Fruit fly (Drosophila melanogaster) whole organism, prepupa: ENCODE results near the gene CG2841.

Source experiments
- Blimp-1 ChIP-seq: fragments of 200-800 bp; sonication (Bioruptor generic); optimal IDR thresholded peaks from 3 replicates; lab custom pipeline; 2017; ENCODE audit warnings: missing biosample characterization, missing genetic modification characterization, mild to moderate bottlenecking, moderate library complexity, missing genetic modification reagents
- CG10631 ChIP-seq: fragments of 200-800 bp; sonication (Bioruptor generic); optimal IDR thresholded peaks from 2 replicates; lab custom pipeline; 2016; ENCODE audit warnings: missing biosample characterization, missing genetic modification characterization
- CG11762 ChIP-seq: fragments of 200-800 bp; sonication (Bioruptor generic); optimal IDR thresholded peaks from 3 replicates; lab custom pipeline; 2016; ENCODE audit warnings: missing biosample characterization, missing genetic modification characterization; ENCODE audit not compliant: insufficient read depth
- CG11902 ChIP-seq: fragments of 200-800 bp; sonication (Bioruptor generic); optimal IDR thresholded peaks from 3 replicates; lab custom pipeline; 2016; ENCODE audit warnings: missing biosample characterization, missing genetic modification characterization
- CG1621 ChIP-seq: fragments of 200-800 bp; sonication (Bioruptor generic); optimal IDR thresholded peaks from 3 replicates; lab custom pipeline; 2018; ENCODE audit warnings: missing biosample characterization, mild to moderate bottlenecking, missing genetic modification characterization
- CG16779 ChIP-seq: fragments of 200-800 bp; sonication (Bioruptor generic); optimal IDR thresholded peaks from 3 replicates; lab custom pipeline; 2017; ENCODE audit warnings: missing biosample characterization, mild to moderate bottlenecking, missing genetic modification characterization
- CG3032 ChIP-seq: fragments of 200-800 bp; optimal IDR thresholded peaks from 2 replicates; lab custom pipeline; 2019; ENCODE audit warnings: missing biosample characterization, mild to moderate bottlenecking, missing genetic modification characterization, moderate library complexity
- CG31627 ChIP-seq: fragments of 200-800 bp; sonication (Bioruptor generic); optimal IDR thresholded peaks from 3 replicates; lab custom pipeline; 2016; ENCODE audit warnings: missing biosample characterization, missing genetic modification characterization
- CG3919 ChIP-seq: fragments of 200-800 bp; sonication (Bioruptor generic); optimal IDR thresholded peaks from 3 replicates; lab custom pipeline; 2016; ENCODE audit warnings: missing biosample characterization, missing genetic modification characterization
- CG6163 ChIP-seq: fragments of 200-800 bp; sonication (Bioruptor generic); IDR thresholded peaks from 3 replicates; pipeline ENCODE4 v1.3.6; 2022; ENCODE audit warnings: missing biosample characterization, missing genetic modification characterization
- CG6276 ChIP-seq: fragments of 200-800 bp; sonication (Bioruptor generic); optimal IDR thresholded peaks from 2 replicates; lab custom pipeline; 2017; ENCODE audit warnings: missing biosample characterization, mild to moderate bottlenecking, missing genetic modification characterization
- CG6792 ChIP-seq: fragments of 200-800 bp; sonication (Bioruptor generic); optimal IDR thresholded peaks from 3 replicates; lab custom pipeline; 2016; ENCODE audit warnings: missing biosample characterization, missing genetic modification characterization
- CG6808 ChIP-seq: fragments of 200-800 bp; sonication (Bioruptor generic); optimal IDR thresholded peaks from 3 replicates; lab custom pipeline; 2017; ENCODE audit warnings: missing biosample characterization, missing genetic modification characterization, mild to moderate bottlenecking, moderate library complexity, missing genetic modification reagents
- CG6854 ChIP-seq: fragments of 200-800 bp; sonication (Bioruptor generic); optimal IDR thresholded peaks from 2 replicates; lab custom pipeline; 2017; ENCODE audit warnings: missing biosample characterization, mild to moderate bottlenecking, missing genetic modification characterization
- CG7368 ChIP-seq: fragments of 200-800 bp; sonication (Bioruptor generic); optimal IDR thresholded peaks from 3 replicates; lab custom pipeline; 2016; ENCODE audit warnings: missing biosample characterization, missing genetic modification characterization
- CG8119 ChIP-seq: fragments of 200-800 bp; sonication (Bioruptor generic); IDR thresholded peaks from 3 replicates; pipeline ENCODE4 v1.3.6; 2022; ENCODE audit warnings: missing biosample characterization, missing genetic modification characterization
- CG8319 ChIP-seq: fragments of 200-800 bp; sonication (Bioruptor generic); optimal IDR thresholded peaks from 3 replicates; lab custom pipeline; 2016; ENCODE audit warnings: missing biosample characterization, missing genetic modification characterization
- CG8632 ChIP-seq: fragments of 200-800 bp; sonication (Bioruptor generic); optimal IDR thresholded peaks from 3 replicates; lab custom pipeline; 2016; ENCODE audit warnings: missing biosample characterization, missing genetic modification characterization
- CG9139 ChIP-seq: fragments of 200-800 bp; sonication (Bioruptor generic); optimal IDR thresholded peaks from 3 replicates; lab custom pipeline; 2017; ENCODE audit warnings: missing biosample characterization, mild to moderate bottlenecking, missing genetic modification characterization
- Eip75B ChIP-seq: fragments of 200-800 bp; sonication (Bioruptor generic); optimal IDR thresholded peaks from 3 replicates; lab custom pipeline; 2016; ENCODE audit warnings: missing biosample characterization, missing genetic modification characterization
- Eip78C ChIP-seq: fragments of 200-800 bp; sonication (Bioruptor generic); peaks from one replicate; lab custom pipeline; 2016; ENCODE audit warnings: missing biosample characterization, missing genetic modification characterization
- Eip93F ChIP-seq: fragments of 200-800 bp; sonication (Bioruptor generic); optimal IDR thresholded peaks from 2 replicates; lab custom pipeline; 2016; ENCODE audit warnings: missing biosample characterization, mild to moderate bottlenecking, missing genetic modification characterization
- Ets21C ChIP-seq: fragments of 200-800 bp; sonication (Bioruptor generic); optimal IDR thresholded peaks from 3 replicates; lab custom pipeline; 2016; ENCODE audit warnings: missing biosample characterization, missing genetic modification characterization
- Hr38 ChIP-seq: sonication (Bioruptor generic); optimal IDR thresholded peaks from 2 replicates; lab custom pipeline; 2016; ENCODE audit warnings: missing biosample characterization, missing genetic modification characterization
- Hr39 ChIP-seq: fragments of 200-800 bp; sonication (Bioruptor generic); optimal IDR thresholded peaks from 2 replicates; lab custom pipeline; 2016; ENCODE audit warnings: missing biosample characterization, missing genetic modification characterization
- Hr4 ChIP-seq: fragments of 200-800 bp; sonication (Bioruptor generic); optimal IDR thresholded peaks from 3 replicates; lab custom pipeline; 2016; ENCODE audit warnings: missing biosample characterization, missing genetic modification characterization
- Lpt ChIP-seq: fragments of 200-800 bp; sonication (Bioruptor generic); optimal IDR thresholded peaks from 3 replicates; lab custom pipeline; 2016; ENCODE audit warnings: missing biosample characterization, missing genetic modification characterization
- Met ChIP-seq: fragments of 200-800 bp; sonication (Bioruptor generic); optimal IDR thresholded peaks from 3 replicates; lab custom pipeline; 2016; ENCODE audit warnings: missing biosample characterization, missing genetic modification characterization
- OdsH ChIP-seq: fragments of 200-800 bp; sonication (Bioruptor generic); optimal IDR thresholded peaks from 3 replicates; lab custom pipeline; 2016; ENCODE audit warnings: missing biosample characterization, missing genetic modification characterization
- Sox102F ChIP-seq: fragments of 200-800 bp; sonication (Bioruptor generic); optimal IDR thresholded peaks from 2 replicates; lab custom pipeline; 2016; ENCODE audit warnings: missing biosample characterization, mild to moderate bottlenecking, missing genetic modification characterization
- Sox14 ChIP-seq: fragments of 200-800 bp; sonication (Bioruptor generic); optimal IDR thresholded peaks from 3 replicates; lab custom pipeline; 2016; ENCODE audit warnings: missing biosample characterization, missing genetic modification characterization
- Sox15 ChIP-seq: fragments of 200-800 bp; sonication (Bioruptor generic); optimal IDR thresholded peaks from 3 replicates; lab custom pipeline; 2016; ENCODE audit warnings: missing biosample characterization, missing genetic modification characterization
- achi ChIP-seq: fragments of 200-800 bp; sonication (Bioruptor generic); optimal IDR thresholded peaks from 3 replicates; lab custom pipeline; 2016; ENCODE audit warnings: missing biosample characterization, missing genetic modification characterization
- dac ChIP-seq: fragments of 200-800 bp; sonication (Bioruptor generic); optimal IDR thresholded peaks from 2 replicates; lab custom pipeline; 2017; ENCODE audit warnings: missing biosample characterization, mild to moderate bottlenecking, missing genetic modification characterization
- dsx ChIP-seq: fragments of 200-800 bp; optimal IDR thresholded peaks from 3 replicates; lab custom pipeline; 2019; ENCODE audit warnings: missing biosample characterization, mild to moderate bottlenecking, missing genetic modification characterization, moderate library complexity; ENCODE audit not compliant: poor library complexity, severe bottlenecking
- eg ChIP-seq: fragments of 200-800 bp; sonication (Bioruptor generic); IDR thresholded peaks from 3 replicates; pipeline ENCODE4 v1.3.6; 2022; ENCODE audit warnings: missing biosample characterization, missing genetic modification characterization
- esn ChIP-seq: fragments of 200-800 bp; sonication (Bioruptor generic); optimal IDR thresholded peaks from 2 replicates; lab custom pipeline; 2016; ENCODE audit warnings: missing biosample characterization, mild to moderate bottlenecking, missing genetic modification characterization, moderate library complexity
- fd59A ChIP-seq: fragments of 200-800 bp; sonication (Bioruptor generic); optimal IDR thresholded peaks from 2 replicates; lab custom pipeline; 2017; ENCODE audit warnings: missing biosample characterization, mild to moderate bottlenecking, missing genetic modification characterization, missing genetic modification reagents
- fkh ChIP-seq: fragments of 200-800 bp; sonication (Bioruptor generic); optimal IDR thresholded peaks from 3 replicates; lab custom pipeline; 2017; ENCODE audit warnings: missing biosample characterization, mild to moderate bottlenecking, missing genetic modification characterization, moderate library complexity
- lz ChIP-seq: fragments of 200-800 bp; sonication (Bioruptor generic); optimal IDR thresholded peaks from 3 replicates; lab custom pipeline; 2016; ENCODE audit warnings: missing biosample characterization, missing genetic modification characterization
- net ChIP-seq: fragments of 200-800 bp; sonication (Bioruptor generic); optimal IDR thresholded peaks from 3 replicates; lab custom pipeline; 2016; ENCODE audit warnings: missing biosample characterization, missing genetic modification characterization
- pdm3 ChIP-seq: fragments of 200-800 bp; sonication (Bioruptor generic); optimal IDR thresholded peaks from 3 replicates; lab custom pipeline; 2016; ENCODE audit warnings: missing biosample characterization, missing genetic modification characterization
- svp ChIP-seq: fragments of 200-800 bp; sonication (Bioruptor generic); peaks from one replicate; lab custom pipeline; 2016; ENCODE audit warnings: missing biosample characterization, missing genetic modification characterization
- topi ChIP-seq: fragments of 200-800 bp; sonication (Bioruptor generic); optimal IDR thresholded peaks from 3 replicates; lab custom pipeline; 2016; ENCODE audit warnings: missing biosample characterization, missing genetic modification characterization

The CG2841 gene

DNA sequence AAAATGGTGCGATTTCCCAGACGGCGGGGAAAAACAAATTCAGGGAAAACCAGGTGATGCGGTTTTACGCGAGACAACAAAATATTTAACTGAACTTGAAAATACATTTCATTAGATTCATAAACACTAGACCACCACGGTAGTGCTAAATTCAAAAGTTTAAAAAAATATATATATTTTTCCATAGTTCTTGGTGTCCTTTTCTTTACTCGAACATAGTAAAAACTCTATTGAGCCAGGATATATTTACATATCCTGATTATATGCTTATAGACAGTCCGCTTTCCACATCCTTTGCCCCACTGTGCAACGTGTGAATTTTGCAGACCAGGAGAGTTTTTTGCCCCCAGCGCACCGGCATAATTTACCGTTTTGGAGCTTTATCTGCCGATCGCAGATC is 751 bp downstream of the CG2841 start (continued):
- TF ChIP-seq svp = peak; percentile 90
- TF ChIP-seq CG11762 = peak; percentile 65
- TF ChIP-seq esn = peak; percentile 76
- TF ChIP-seq Met = peak; percentile 78
- TF ChIP-seq CG8319 (GFP tag; lab: Kevin White, UChicago) = peak; percentile 16
- TF ChIP-seq pdm3 (GFP tag; lab: Kevin White, UChicago) = peak; percentile 71
- TF ChIP-seq CG6808 = peak; percentile 22
- TF ChIP-seq Sox15 (GFP tag; lab: Kevin White, UChicago) = peak; percentile 43
- TF ChIP-seq dsx (GFP tag; lab: Kevin White, UChicago) = no peak
- peak; percentile 56 for TF ChIP-seq Sox14
- peak; percentile 52 for TF ChIP-seq Eip75B (GFP tag; lab: Kevin White, UChicago)
- peak; percentile 67 for TF ChIP-seq CG31627 (GFP tag; lab: Kevin White, UChicago)
- peak; percentile 57 for TF ChIP-seq Hr39 (GFP tag; lab: Kevin White, UChicago)
- peak; percentile 60; the same call in 2 of the 3 replicates for TF ChIP-seq eg
- no peak for TF ChIP-seq Hr38 (GFP tag; lab: Kevin White, UChicago)
- TF ChIP-seq Eip93F = no peak
- TF ChIP-seq CG8119 = peak; percentile 89
- peak; percentile 53 for TF ChIP-seq Ets21C (GFP tag; lab: Kevin White, UChicago)
- peak; percentile 14 for TF ChIP-seq CG3032 (tag; lab: Kevin White, UChicago)
- TF ChIP-seq Sox102F (GFP tag; lab: Kevin White, UChicago) = peak; percentile 72
- peak; percentile 65 for TF ChIP-seq CG3919
- TF ChIP-seq CG11902 (GFP tag; lab: Kevin White, UChicago) = peak; percentile 32
- peak; percentile 14 for TF ChIP-seq CG16779 (tag; lab: Kevin White, UChicago)
- peak; percentile 75 for TF ChIP-seq OdsH (GFP tag; lab: Kevin White, UChicago)
- peak; percentile 63 for TF ChIP-seq Lpt (GFP tag; lab: Kevin White, UChicago)
- TF ChIP-seq fd59A (GFP tag; lab: Kevin White, UChicago) = peak; percentile 30
- no peak for TF ChIP-seq CG9139 (GFP tag; lab: Kevin White, UChicago)
- peak; percentile 80 for TF ChIP-seq achi (GFP tag; lab: Kevin White, UChicago)
- peak; percentile 77 for TF ChIP-seq topi
- peak; percentile 73 for TF ChIP-seq lz (GFP tag; lab: Kevin White, UChicago)
- no peak for TF ChIP-seq fkh (GFP tag; lab: Kevin White, UChicago)
- TF ChIP-seq dac (GFP tag; lab: Kevin White, UChicago) = peak; percentile 67
- TF ChIP-seq CG6792 (GFP tag; lab: Kevin White, UChicago) = peak; percentile 57
- peak; percentile 64 for TF ChIP-seq net (GFP tag; lab: Kevin White, UChicago)
- TF ChIP-seq CG7368 (GFP tag; lab: Kevin White, UChicago) = peak; percentile 4
- peak; percentile 77 for TF ChIP-seq Hr4 (GFP tag; lab: Kevin White, UChicago)
- TF ChIP-seq Eip78C (GFP tag; lab: Kevin White, UChicago) = peak; percentile 93
- TF ChIP-seq CG6163 (GFP tag; lab: Robert Waterston, UW) = peak; percentile 51; the same call in 2 of the 3 replicates
- TF ChIP-seq CG6854 (GFP tag; lab: Kevin White, UChicago) = no peak
- peak; percentile 63 for TF ChIP-seq CG8632 (GFP tag; lab: Kevin White, UChicago)
- no peak for TF ChIP-seq CG1621 (tag; lab: Kevin White, UChicago)

DNA sequence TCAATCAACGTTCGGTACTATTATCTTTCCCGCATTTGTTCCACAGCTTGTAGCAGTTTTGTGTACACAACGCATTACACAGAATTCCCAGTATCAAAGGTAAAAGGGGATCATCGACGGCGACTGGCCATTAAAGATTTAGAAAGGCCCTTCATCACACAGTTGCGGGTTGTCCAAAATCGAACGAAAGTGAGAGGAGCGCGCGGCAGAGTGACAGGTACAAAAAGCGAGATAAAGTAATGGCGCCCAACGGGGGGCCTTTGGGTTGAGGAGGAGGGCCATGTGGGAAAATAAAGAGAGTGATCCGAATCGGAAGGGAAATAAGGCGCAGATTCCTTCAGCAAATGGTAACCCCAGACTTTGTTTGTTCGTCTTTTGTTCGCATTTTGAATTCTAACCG is 2.4 kb downstream of the CG2841 start:
- TF ChIP-seq Blimp-1 (GFP tag; lab: Kevin White, UChicago) (peak; percentile 75), Lpt (GFP tag; lab: Kevin White, UChicago) (no peak), CG6276 (no peak), CG10631 (no peak), lz (GFP tag; lab: Kevin White, UChicago) (no peak), pdm3 (GFP tag; lab: Kevin White, UChicago) (no peak), dac (GFP tag; lab: Kevin White, UChicago) (no peak)
